Fruit fly (Drosophila melanogaster): ENCODE data around the gene CG1074.

- TF ChIP-seq Met (GFP tag; optimal IDR thresholded peaks at IDR 0.05) (no peak), eg (GFP tag; IDR thresholded peaks at IDR 0.05) (no peak), spab (GFP tag; optimal IDR thresholded peaks at IDR 0.05) (no peak), Sox15 (GFP tag; optimal IDR thresholded peaks at IDR 0.05) (no peak), Sox102F (GFP tag; optimal IDR thresholded peaks at IDR 0.05) (no peak), CG6808 (GFP tag; optimal IDR thresholded peaks at IDR 0.05) (no peak), lz (GFP tag; optimal IDR thresholded peaks at IDR 0.05) (no peak)
These were observed 38.9 kb downstream of the CG1074 start for dm6 chr3R:4472694-4472975.

Measured in whole organism, prepupa.